Worm (Caenorhabditis elegans): ENCODE data around the gene E01G6.2.

- no peak for TF ChIP-seq tbx-11 (GFP tag; IDR thresholded peaks at IDR 0.05)
- TF ChIP-seq B0310.2 (tag; optimal IDR thresholded peaks at IDR 0.05) = no peak
- TF ChIP-seq hmbx-1 (tag; optimal IDR thresholded peaks at IDR 0.05) = no peak
- TF ChIP-seq scrt-1 (GFP tag; IDR thresholded peaks at IDR 0.05) = no peak
- TF ChIP-seq ceh-13 (GFP tag; optimal IDR thresholded peaks at IDR 0.05) = no peak
- no peak for TF ChIP-seq ama-1 (optimal IDR thresholded peaks at IDR 0.05)
- TF ChIP-seq flt-1 (GFP tag; IDR thresholded peaks at IDR 0.05) = no peak
Measured at ce11 chrX:12285496-12285895, 29.1 kb downstream of the E01G6.2 start, which contains the start of gene lips-2.
